Worm (Caenorhabditis elegans): ENCODE measurements around the gene ZC204.17.

Gene ZC204.17

DNA sequence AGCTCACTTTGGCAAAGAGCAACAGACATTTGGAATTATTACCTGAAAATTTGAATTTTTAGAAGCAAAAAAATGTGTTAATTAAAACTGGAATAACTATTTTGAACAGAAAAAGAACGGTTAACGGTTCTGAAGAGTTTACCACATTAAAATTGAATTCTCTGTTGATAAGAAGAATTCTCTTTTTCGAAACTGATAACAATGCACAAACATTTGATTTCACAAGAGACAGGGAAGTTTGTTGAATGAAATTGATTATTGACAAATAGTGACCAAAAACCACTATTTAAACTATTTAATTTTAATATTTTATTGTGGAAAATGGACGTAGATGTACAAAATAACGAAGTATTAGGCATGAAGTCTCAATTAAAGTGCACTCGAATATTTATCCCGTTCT is 38.5 kb downstream of the ZC204.17 start:
- TF ChIP-seq pqm-1 (tag; optimal IDR thresholded peaks at IDR 0.05) (peak; percentile 80), nhr-77 (tag; optimal IDR thresholded peaks at IDR 0.05) (peak; percentile 46), saeg-2 (GFP tag; IDR thresholded peaks at IDR 0.05) (no peak), nhr-25 (tag; optimal IDR thresholded peaks at IDR 0.05; ENCODE audit: borderline replicate concordance, insufficient read depth) (no peak), nhr-10 (tag; optimal IDR thresholded peaks at IDR 0.05) (no peak), unc-130 (GFP tag; optimal IDR thresholded peaks at IDR 0.05) (no peak), hlh-11 (tag; optimal IDR thresholded peaks at IDR 0.05) (peak; percentile 15), snpc-4 (tag; optimal IDR thresholded peaks at IDR 0.05) (no peak), daf-16 (GFP tag; optimal IDR thresholded peaks at IDR 0.05) (no peak), daf-16 (tag; optimal IDR thresholded peaks at IDR 0.05) (peak; percentile 86), nhr-28 (tag; optimal IDR thresholded peaks at IDR 0.05) (peak; percentile 48)

DNA sequence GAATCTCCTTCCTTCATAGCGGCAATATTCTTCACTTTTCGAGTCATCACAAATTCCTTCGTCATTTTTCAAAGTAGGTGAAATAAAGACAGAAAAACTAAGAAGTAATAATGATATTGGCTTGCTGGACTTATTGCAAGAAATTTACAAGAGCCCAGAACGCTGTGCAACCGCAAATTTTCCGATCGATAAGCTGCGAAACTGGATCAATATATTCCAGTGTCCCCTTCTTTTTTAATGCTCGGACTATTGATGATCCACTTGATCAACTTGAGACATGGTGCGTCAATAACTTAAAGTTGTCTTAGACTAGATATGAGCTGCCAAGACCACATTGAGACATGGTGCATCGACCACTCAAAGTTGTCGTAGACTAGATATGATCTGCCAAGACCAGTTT is 40.0 kb downstream of the ZC204.17 start, which contains the start of gene bath-33:
bath-33 (minus strand) TSS at position 101 of the 400 bp plus-strand sequence.
- no peak for TF ChIP-seq lin-29 (GFP tag; IDR thresholded peaks at IDR 0.05)
- TF ChIP-seq lin-38 (GFP tag; IDR thresholded peaks at IDR 0.05) = no peak

- TF ChIP-seq ceh-62 (tag; optimal IDR thresholded peaks at IDR 0.05) = no peak
- no peak for TF ChIP-seq ces-1 (GFP tag; optimal IDR thresholded peaks at IDR 0.05)
- no peak for TF ChIP-seq mdt-29 (GFP tag; IDR thresholded peaks at IDR 0.05)
- no peak for TF ChIP-seq Y75B8A.6 (GFP tag; IDR thresholded peaks at IDR 0.05)
These were observed 41.1 kb downstream of the ZC204.17 start for ce11 chrII:1605010-1605409.

- peak; percentile 84 for TF ChIP-seq set-16 (GFP tag; IDR thresholded peaks at IDR 0.05)
- no peak for TF ChIP-seq aha-1 (tag)
These were observed 43.0 kb downstream of the ZC204.17 start for ce11 chrII:1603049-1603448.

DNA sequence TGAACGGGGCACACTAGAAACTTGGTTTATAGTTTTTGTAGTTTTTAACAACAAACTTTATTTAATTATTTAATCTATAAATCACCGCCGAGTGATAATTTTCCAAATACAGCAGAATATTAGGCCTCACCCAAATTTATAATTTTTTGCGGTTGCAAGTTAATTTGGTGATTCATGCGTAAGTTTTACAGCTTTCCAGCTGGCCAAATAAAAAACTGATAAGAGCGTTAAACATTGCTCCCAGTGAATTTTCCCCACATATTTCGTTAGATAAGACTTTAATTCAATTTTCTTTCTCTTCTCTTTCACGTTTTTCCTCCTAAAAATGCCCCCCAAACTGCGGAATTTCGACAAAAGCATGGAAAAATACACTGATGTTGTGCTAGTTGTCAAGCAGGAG is 44.6 kb downstream of the ZC204.17 start, which contains the start of gene bath-47:
bath-47 (plus strand) TSS at position 305 of the 400 bp plus-strand sequence.
- no peak for TF ChIP-seq daf-8 (GFP tag; IDR thresholded peaks at IDR 0.05)
- TF ChIP-seq Y75B8A.6 (GFP tag; IDR thresholded peaks at IDR 0.05) = no peak
- no peak for TF ChIP-seq fkh-10 (GFP tag; optimal IDR thresholded peaks at IDR 0.05)
- no peak for TF ChIP-seq zip-11 (GFP tag; IDR thresholded peaks at IDR 0.05)
- TF ChIP-seq D1046.2 (GFP tag; IDR thresholded peaks at IDR 0.05) = no peak
- TF ChIP-seq mdt-29 (GFP tag; IDR thresholded peaks at IDR 0.05) = no peak
- no peak for TF ChIP-seq vab-7 (GFP tag; IDR thresholded peaks at IDR 0.05)
- TF ChIP-seq pha-4 (GFP tag; IDR thresholded peaks at IDR 0.05) = no peak
- TF ChIP-seq pha-4 (tag; optimal IDR thresholded peaks at IDR 0.05) = no peak
- no peak for TF ChIP-seq tra-1 (GFP tag; IDR thresholded peaks at IDR 0.05)
- TF ChIP-seq duxl-1 (tag; optimal IDR thresholded peaks at IDR 0.05; ENCODE audit: poor library complexity) = no peak

ce11 chrII:1600661-1601060 is 45.4 kb downstream of the ZC204.17 start, which contains the start of gene bath-26:
bath-26 (minus strand) TSS chrII:1600761.
- TF ChIP-seq unc-62 (GFP tag; optimal IDR thresholded peaks at IDR 0.05 in 1 of 2) = peak in 1 of 2 experiments; percentile 30
- TF ChIP-seq unc-62 (tag; optimal IDR thresholded peaks at IDR 0.05) = no peak
- TF ChIP-seq arid-1 (GFP tag; conservative IDR thresholded peaks at IDR 0.05) = no peak
- TF ChIP-seq daf-12 (tag; optimal IDR thresholded peaks at IDR 0.05) = no peak
- TF ChIP-seq aly-2 (tag; optimal IDR thresholded peaks at IDR 0.05) = no peak

Data from whole organism, L4 larva.